Worm (Caenorhabditis elegans) whole organism, young adult: ENCODE data around the gene Y23B4A.1.

Source experiments
- F10E7.11 ChIP-seq: sonication (generic microtip); optimal IDR thresholded peaks from 2 replicates; lab custom pipeline; 2017; ENCODE audit warnings: mild to moderate bottlenecking, missing genetic modification characterization, moderate library complexity, missing compliant biosample characterization
- F57A8.1 ChIP-seq: fragments of 200-800 bp; sonication (Bioruptor generic); optimal IDR thresholded peaks from 2 replicates; lab custom pipeline; 2018; ENCODE audit warnings: mild to moderate bottlenecking, missing genetic modification characterization, moderate library complexity, missing compliant biosample characterization
- ZK185.1 ChIP-seq: sonication (generic microtip); optimal IDR thresholded peaks from 2 replicates; lab custom pipeline; 2016; ENCODE audit warnings: mild to moderate bottlenecking, missing genetic modification characterization, missing compliant biosample characterization; ENCODE audit not compliant: poor library complexity, severe bottlenecking
- ama-1 ChIP-seq, 3 experiments: fragments of 150-350 bp in 1 of 3; sonication (generic microtip) in 2 of 3; optimal IDR thresholded peaks; 2 replicates each; lab custom pipeline; 2014 to 2018; ENCODE audit warnings: missing biosample characterization in 2 of 3, missing genetic modification characterization in 2 of 3, missing genetic modification reagents in 2 of 3
- cebp-1 ChIP-seq, 2 experiments: fragments of 200-800 bp in 1 of 2; sonication (Bioruptor generic) in 1 of 2; sonication (generic microtip) in 1 of 2; IDR thresholded peaks in 1 of 2; optimal IDR thresholded peaks in 1 of 2; 2 replicates each; pipeline versions ENCODE4 v1.3.6 to Lab custom; 2017 to 2022; ENCODE audit warnings: missing compliant biosample characterization in 2 of 2, missing genetic modification characterization in 2 of 2, mild to moderate bottlenecking in 1 of 2, missing genetic modification reagents in 1 of 2, moderate library complexity in 1 of 2
- dpff-1 ChIP-seq: sonication (generic microtip); optimal IDR thresholded peaks from 2 replicates; lab custom pipeline; 2017; ENCODE audit warnings: mild to moderate bottlenecking, missing genetic modification characterization, missing compliant biosample characterization
- efl-1 ChIP-seq: fragments of 150-350 bp; optimal IDR thresholded peaks from 2 replicates; lab custom pipeline; 2014; ENCODE audit warnings: missing biosample characterization, missing genetic modification reagents, missing genetic modification characterization
- ets-4 ChIP-seq: fragments of 200-800 bp; sonication (Bioruptor generic); optimal IDR thresholded peaks from 2 replicates; lab custom pipeline; 2018; ENCODE audit warnings: mild to moderate bottlenecking, missing genetic modification characterization, missing compliant biosample characterization
- mcd-1 ChIP-seq: fragments of 200-800 bp; sonication (Bioruptor generic); IDR thresholded peaks from 2 replicates; pipeline ENCODE4 v1.3.6; 2022; ENCODE audit warnings: missing genetic modification reagents, missing genetic modification characterization, missing compliant biosample characterization
- nhr-27 ChIP-seq: fragments of 200-800 bp; sonication (Bioruptor generic); optimal IDR thresholded peaks from 2 replicates; lab custom pipeline; 2018; ENCODE audit warnings: mild to moderate bottlenecking, missing genetic modification characterization, moderate library complexity, missing compliant biosample characterization
- nhr-90 ChIP-seq: sonication (generic microtip); optimal IDR thresholded peaks from 2 replicates; lab custom pipeline; 2016; ENCODE audit warnings: missing genotype, mild to moderate bottlenecking, missing genetic modification characterization, missing compliant biosample characterization
- repo-1 ChIP-seq: sonication (generic microtip); optimal IDR thresholded peaks from 2 replicates; lab custom pipeline; 2017; ENCODE audit warnings: mild to moderate bottlenecking, missing genetic modification characterization, missing compliant biosample characterization
- sdz-38 ChIP-seq: sonication (generic microtip); optimal IDR thresholded peaks from 2 replicates; lab custom pipeline; 2016; ENCODE audit warnings: missing genotype, missing genetic modification characterization, missing compliant biosample characterization
- snpc-3.4 ChIP-seq: sonication (generic microtip); optimal IDR thresholded peaks from 2 replicates; lab custom pipeline; 2017; ENCODE audit warnings: missing genetic modification characterization, mild to moderate bottlenecking, missing compliant biosample characterization, antibody characterized with exemption, moderate library complexity, missing genotype, missing genetic modification reagents

DNA sequence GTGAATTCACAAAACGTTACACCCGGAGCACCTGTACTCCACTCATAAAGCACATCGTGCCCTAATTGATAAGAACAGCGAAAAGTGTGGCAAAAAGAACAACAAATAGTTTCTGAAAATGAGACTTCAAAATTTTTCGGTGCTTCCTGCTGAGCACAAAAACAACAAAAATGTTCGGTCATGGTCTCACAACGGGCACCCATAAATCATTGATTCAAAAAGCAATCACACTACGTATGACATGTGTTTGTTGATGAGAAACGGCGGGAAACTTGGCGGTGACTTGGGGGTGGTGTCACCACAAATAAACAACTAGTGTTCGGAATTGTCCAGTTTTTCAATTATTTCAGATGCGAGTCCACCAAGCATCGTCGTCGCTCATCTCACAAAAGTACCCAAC, 43.7 kb upstream of the Y23B4A.1 start:
- no peak for TF ChIP-seq snpc-3.4 (tag; lab: Kevin White, UChicago)
- TF ChIP-seq F57A8.1, result no peak
- TF ChIP-seq ZK185.1, result no peak
- no peak for TF ChIP-seq nhr-27
- no peak for TF ChIP-seq ama-1 (optimal IDR thresholded peaks at IDR 0.05; lab: Kevin White, UChicago)
- no peak for TF ChIP-seq ama-1 (GFP tag; optimal IDR thresholded peaks at IDR 0.05; lab: Kevin White, UChicago)
- TF ChIP-seq F10E7.11, result no peak
- no peak for TF ChIP-seq cebp-1 (GFP tag; IDR thresholded peaks at IDR 0.05; lab: Robert Waterston, UW)
- no peak for TF ChIP-seq cebp-1 (tag; optimal IDR thresholded peaks at IDR 0.05; lab: Kevin White, UChicago)
- no peak for TF ChIP-seq mcd-1 (GFP tag; lab: Robert Waterston, UW)
- no peak for TF ChIP-seq nhr-90 (tag; lab: Kevin White, UChicago)
- no peak for TF ChIP-seq ets-4 (GFP tag; lab: Kevin White, UChicago)
- no peak for TF ChIP-seq dpff-1
- TF ChIP-seq sdz-38, result no peak
- no peak for TF ChIP-seq repo-1
- no peak for TF ChIP-seq efl-1 (GFP tag; lab: Kevin White, UChicago)
